Worm (Caenorhabditis elegans): ENCODE measurements around the gene mrps-22.

ce11 chrII:10537571-10537970 is 44.8 kb upstream of the mrps-22 start, which contains the start of gene R166.2:
- TF ChIP-seq R02D3.7 (tag; optimal IDR thresholded peaks at IDR 0.05) (no peak), unc-130 (GFP tag; optimal IDR thresholded peaks at IDR 0.05) (no peak), lin-13 (GFP tag; optimal IDR thresholded peaks at IDR 0.05) (no peak), rbr-2 (tag; optimal IDR thresholded peaks at IDR 0.05) (no peak), hmg-1.1 (GFP tag; IDR thresholded peaks at IDR 0.05) (no peak), nhr-77 (tag; optimal IDR thresholded peaks at IDR 0.05) (no peak), zag-1 (tag; optimal IDR thresholded peaks at IDR 0.05) (no peak), dmd-6 (GFP tag; IDR thresholded peaks at IDR 0.05) (no peak)

Data from whole organism, L4 larva.